In genomic region chr3R:29773833-29774324, dm6 we compare ENCODE assay signal across 1 fruit fly cellular context.
TF ChIP-seq lines count a peak whose summit lies in the region.

No protein-coding gene starts in this region.

TF ChIP-seq in whole organism, embryonic, 481 proteins besides CTCF, POLR2A, EP300 and RAD21 (continued from another document):
- TF ChIP-seq Dip3 (GFP tag; optimal IDR thresholded peaks at IDR 0.05; lab: Kevin White, UChicago): peak; percentile 78
- peak; percentile 59 for TF ChIP-seq CG8281 (tag; optimal IDR thresholded peaks at IDR 0.05; lab: Kevin White, UChicago)
- TF ChIP-seq CG6765 (GFP tag; optimal IDR thresholded peaks at IDR 0.05; lab: Kevin White, UChicago): peak; percentile 59
- no peak for TF ChIP-seq gce (GFP tag; IDR thresholded peaks at IDR 0.05; lab: Robert Waterston, UW)
- TF ChIP-seq ac (GFP tag; optimal IDR thresholded peaks at IDR 0.05; lab: Kevin White, UChicago): no peak
- no peak for TF ChIP-seq CG34422 (GFP tag; IDR thresholded peaks at IDR 0.05; lab: Robert Waterston, UW)
- peak; percentile 77 for TF ChIP-seq NfI (GFP tag; optimal IDR thresholded peaks at IDR 0.05; lab: Kevin White, UChicago)
- peak; percentile 53 for TF ChIP-seq CG1792 (GFP tag; optimal IDR thresholded peaks at IDR 0.05; lab: Kevin White, UChicago)
- no peak for TF ChIP-seq HLH4C (GFP tag; IDR thresholded peaks at IDR 0.05; lab: Robert Waterston, UW; ENCODE audit: partially characterized antibody)
- TF ChIP-seq CG34224 (GFP tag; IDR thresholded peaks at IDR 0.05; lab: Robert Waterston, UW; ENCODE audit: partially characterized antibody): no peak
- peak; percentile 59 for TF ChIP-seq slp2 (GFP tag; optimal IDR thresholded peaks at IDR 0.05; lab: Kevin White, UChicago)
- no peak for TF ChIP-seq gfzf (GFP tag; optimal IDR thresholded peaks at IDR 0.05; lab: Kevin White, UChicago)
- peak; percentile 98 for TF ChIP-seq Ets65A (GFP tag; lab: Kevin White, UChicago)
- peak; percentile 53 for TF ChIP-seq jumu (GFP tag; optimal IDR thresholded peaks at IDR 0.05; lab: Kevin White, UChicago)
- TF ChIP-seq oc (tag; optimal IDR thresholded peaks at IDR 0.05; lab: Kevin White, UChicago): peak; percentile 38
- no peak for TF ChIP-seq CG1832 (GFP tag; optimal IDR thresholded peaks at IDR 0.05; lab: Kevin White, UChicago)
- TF ChIP-seq nerfin-2 (GFP tag; IDR thresholded peaks at IDR 0.05; lab: Robert Waterston, UW; ENCODE audit: partially characterized antibody): no peak
- peak; percentile 89 for TF ChIP-seq Rfx (GFP tag; IDR thresholded peaks at IDR 0.05; lab: Robert Waterston, UW)
- TF ChIP-seq GATAe (GFP tag; conservative IDR thresholded peaks at IDR 0.05; lab: Robert Waterston, UW): peak; percentile 91
- TF ChIP-seq CG1233 (GFP tag; optimal IDR thresholded peaks at IDR 0.05; lab: Kevin White, UChicago): peak; percentile 69
- peak; percentile 76 for TF ChIP-seq Meics (GFP tag; optimal IDR thresholded peaks at IDR 0.05; lab: Kevin White, UChicago)
- TF ChIP-seq ase (GFP tag; IDR thresholded peaks at IDR 0.05; lab: Robert Waterston, UW): no peak
- peak; percentile 49; the same call in 1 of the 2 replicates for TF ChIP-seq seq (GFP tag; IDR thresholded peaks at IDR 0.05; lab: Robert Waterston, UW)
- TF ChIP-seq CG7556 (GFP tag; optimal IDR thresholded peaks at IDR 0.05; lab: Kevin White, UChicago): peak; percentile 56
- no peak for TF ChIP-seq sc (optimal IDR thresholded peaks at IDR 0.05; lab: Kevin White, UChicago)
- TF ChIP-seq sc (GFP tag; optimal IDR thresholded peaks at IDR 0.05; lab: Kevin White, UChicago): peak; percentile 20
- peak; percentile 43; the same call in 1 of the 2 replicates for TF ChIP-seq CG17328 (GFP tag; IDR thresholded peaks at IDR 0.05; lab: Robert Waterston, UW)
- peak in 1 of 2 experiments; percentile 56 for TF ChIP-seq Eip74EF (GFP tag; optimal IDR thresholded peaks at IDR 0.05; lab: Kevin White, UChicago)
- TF ChIP-seq CG2116 (GFP tag; optimal IDR thresholded peaks at IDR 0.05; lab: Kevin White, UChicago): no peak
- no peak for TF ChIP-seq insv (GFP tag; optimal IDR thresholded peaks at IDR 0.05; lab: Kevin White, UChicago)
- peak; percentile 77; the same call in 1 of the 2 replicates for TF ChIP-seq sisA (GFP tag; IDR thresholded peaks at IDR 0.05; lab: Robert Waterston, UW)
- TF ChIP-seq slbo (GFP tag; IDR thresholded peaks at IDR 0.05; lab: Robert Waterston, UW): peak; percentile 82
- TF ChIP-seq lmd (GFP tag; IDR thresholded peaks at IDR 0.05; lab: Robert Waterston, UW): peak; percentile 87
- peak; percentile 87 for TF ChIP-seq D19B (GFP tag; optimal IDR thresholded peaks at IDR 0.05; lab: Kevin White, UChicago)
- peak; percentile 33 for TF ChIP-seq CG18262 (tag; optimal IDR thresholded peaks at IDR 0.05; lab: Kevin White, UChicago)
- peak; percentile 64 for TF ChIP-seq CG11695 (GFP tag; IDR thresholded peaks at IDR 0.05; lab: Robert Waterston, UW)
- TF ChIP-seq chif (GFP tag; optimal IDR thresholded peaks at IDR 0.05; lab: Kevin White, UChicago): peak; percentile 48 to 72
- TF ChIP-seq Poxn (GFP tag; IDR thresholded peaks at IDR 0.05; lab: Robert Waterston, UW): peak; percentile 57; the same call in 1 of the 2 replicates
- TF ChIP-seq zfh2 (GFP tag; optimal IDR thresholded peaks at IDR 0.05; lab: Kevin White, UChicago): peak; percentile 88
- TF ChIP-seq mirr (GFP tag; optimal IDR thresholded peaks at IDR 0.05; lab: Kevin White, UChicago): peak; percentile 63
- TF ChIP-seq Bdp1 (GFP tag; optimal IDR thresholded peaks at IDR 0.05; lab: Kevin White, UChicago): peak; percentile 54
- TF ChIP-seq ssp (GFP tag; IDR thresholded peaks at IDR 0.05; lab: Robert Waterston, UW): peak; percentile 59
- peak; percentile 67 for TF ChIP-seq CG43689 (GFP tag; IDR thresholded peaks at IDR 0.05; lab: Robert Waterston, UW)
- no peak for TF ChIP-seq Tbp (GFP tag; optimal IDR thresholded peaks at IDR 0.05; lab: Kevin White, UChicago)
- TF ChIP-seq CG9215 (GFP tag; IDR thresholded peaks at IDR 0.05; lab: Robert Waterston, UW): peak; percentile 82
- no peak; the same call in 1 of the 2 replicates for TF ChIP-seq CG8765 (GFP tag; IDR thresholded peaks at IDR 0.05; lab: Robert Waterston, UW)
- no peak for TF ChIP-seq pan (optimal IDR thresholded peaks at IDR 0.05; lab: Kevin White, UChicago)
- TF ChIP-seq pan (GFP tag; optimal IDR thresholded peaks at IDR 0.05 in 1 of 2, IDR thresholded peaks at IDR 0.05 in 1 of 2): peak in 1 of 2 experiments; percentile 52
- TF ChIP-seq yki (optimal IDR thresholded peaks at IDR 0.05; lab: Kevin White, UChicago): no peak
- peak; percentile 64; the same call in 1 of the 2 replicates for TF ChIP-seq CG31224 (GFP tag; IDR thresholded peaks at IDR 0.05; lab: Robert Waterston, UW)
- no peak for TF ChIP-seq Hr78 (GFP tag; optimal IDR thresholded peaks at IDR 0.05; lab: Kevin White, UChicago)
- no peak for TF ChIP-seq kni (GFP tag; optimal IDR thresholded peaks at IDR 0.05; lab: Kevin White, UChicago)
- TF ChIP-seq CG7786 (GFP tag; optimal IDR thresholded peaks at IDR 0.05; lab: Kevin White, UChicago): peak; percentile 92
- TF ChIP-seq org-1 (GFP tag; optimal IDR thresholded peaks at IDR 0.05; lab: Kevin White, UChicago): peak; percentile 48
- peak; percentile 27 for TF ChIP-seq grn (GFP tag; optimal IDR thresholded peaks at IDR 0.05; lab: Kevin White, UChicago)
- TF ChIP-seq TFAM (GFP tag; optimal IDR thresholded peaks at IDR 0.05; lab: Kevin White, UChicago): no peak
- no peak for TF ChIP-seq Lhr (GFP tag; optimal IDR thresholded peaks at IDR 0.05; lab: Kevin White, UChicago)
- TF ChIP-seq Kr (GFP tag; optimal IDR thresholded peaks at IDR 0.05; lab: Kevin White, UChicago): no peak
- TF ChIP-seq BEAF-32 (GFP tag; optimal IDR thresholded peaks at IDR 0.05; lab: Kevin White, UChicago): no peak
- TF ChIP-seq bbx (GFP tag; IDR thresholded peaks at IDR 0.05; lab: Robert Waterston, UW; ENCODE audit: partially characterized antibody): no peak
- TF ChIP-seq CG17912 (GFP tag; optimal IDR thresholded peaks at IDR 0.05; lab: Kevin White, UChicago): no peak
- TF ChIP-seq Mad (GFP tag; optimal IDR thresholded peaks at IDR 0.05; lab: Kevin White, UChicago): peak; percentile 21
- peak; percentile 61 for TF ChIP-seq Fer1 (GFP tag; optimal IDR thresholded peaks at IDR 0.05; lab: Kevin White, UChicago)
- peak; percentile 61 for TF ChIP-seq cas (GFP tag; IDR thresholded peaks at IDR 0.05; lab: Robert Waterston, UW)
- TF ChIP-seq lab (GFP tag; optimal IDR thresholded peaks at IDR 0.05; lab: Kevin White, UChicago): peak; percentile 72
- no peak for TF ChIP-seq tup (GFP tag; optimal IDR thresholded peaks at IDR 0.05; lab: Kevin White, UChicago)
- peak; percentile 78 for TF ChIP-seq CG11504 (tag; optimal IDR thresholded peaks at IDR 0.05; lab: Kevin White, UChicago)
- no peak for TF ChIP-seq CG30020 (tag; optimal IDR thresholded peaks at IDR 0.05; lab: Kevin White, UChicago)
- no peak for TF ChIP-seq en (GFP tag; optimal IDR thresholded peaks at IDR 0.05; lab: Kevin White, UChicago)
- peak; percentile 75 for TF ChIP-seq ems (GFP tag; optimal IDR thresholded peaks at IDR 0.05; lab: Kevin White, UChicago)
- no peak for TF ChIP-seq CG10267 (tag; optimal IDR thresholded peaks at IDR 0.05; lab: Kevin White, UChicago)
- no peak for TF ChIP-seq aop (GFP tag; IDR thresholded peaks at IDR 0.05; lab: Robert Waterston, UW)
- TF ChIP-seq Hey (tag; optimal IDR thresholded peaks at IDR 0.05; lab: Kevin White, UChicago): no peak
- no peak for TF ChIP-seq YL-1 (GFP tag; optimal IDR thresholded peaks at IDR 0.05; lab: Kevin White, UChicago)
- no peak for TF ChIP-seq CG7271 (tag; optimal IDR thresholded peaks at IDR 0.05; lab: Kevin White, UChicago)
- peak; percentile 88 for TF ChIP-seq CG12155 (GFP tag; optimal IDR thresholded peaks at IDR 0.05; lab: Kevin White, UChicago)
- TF ChIP-seq sd (tag; optimal IDR thresholded peaks at IDR 0.05; lab: Kevin White, UChicago): no peak
- TF ChIP-seq CG17829 (tag; optimal IDR thresholded peaks at IDR 0.05; lab: Kevin White, UChicago): peak; percentile 35
- TF ChIP-seq dati (GFP tag; IDR thresholded peaks at IDR 0.05; lab: Robert Waterston, UW): no peak
- no peak for TF ChIP-seq HmgD (GFP tag; optimal IDR thresholded peaks at IDR 0.05; lab: Kevin White, UChicago)
- TF ChIP-seq CG7839 (tag; optimal IDR thresholded peaks at IDR 0.05; lab: Kevin White, UChicago): peak; percentile 85
- TF ChIP-seq Fer2 (tag; optimal IDR thresholded peaks at IDR 0.05; lab: Kevin White, UChicago): peak; percentile 62
- TF ChIP-seq CG14014 (GFP tag; IDR thresholded peaks at IDR 0.05; lab: Robert Waterston, UW): peak; percentile 75
- no peak for TF ChIP-seq trem (tag; optimal IDR thresholded peaks at IDR 0.05; lab: Kevin White, UChicago)
- TF ChIP-seq Dp (GFP tag; optimal IDR thresholded peaks at IDR 0.05; lab: Kevin White, UChicago): no peak
- no peak for TF ChIP-seq MTF-1 (GFP tag; optimal IDR thresholded peaks at IDR 0.05; lab: Kevin White, UChicago; ENCODE audit: borderline replicate concordance)
- peak; percentile 0 for TF ChIP-seq wek (GFP tag; optimal IDR thresholded peaks at IDR 0.05; lab: Kevin White, UChicago)
- no peak for TF ChIP-seq ato (GFP tag; IDR thresholded peaks at IDR 0.05; lab: Robert Waterston, UW; ENCODE audit: partially characterized antibody)
- peak; percentile 12 for TF ChIP-seq CG12299 (tag; optimal IDR thresholded peaks at IDR 0.05; lab: Kevin White, UChicago)
- TF ChIP-seq CG14710 (tag; optimal IDR thresholded peaks at IDR 0.05; lab: Kevin White, UChicago): no peak
- TF ChIP-seq CG7928 (GFP tag; optimal IDR thresholded peaks at IDR 0.05; lab: Kevin White, UChicago): peak; percentile 11
- TF ChIP-seq CG10274 (GFP tag; optimal IDR thresholded peaks at IDR 0.05; lab: Kevin White, UChicago): peak; percentile 92
- no peak for TF ChIP-seq gcm (GFP tag; optimal IDR thresholded peaks at IDR 0.05; lab: Kevin White, UChicago)
- no peak for TF ChIP-seq usp (GFP tag; optimal IDR thresholded peaks at IDR 0.05; lab: Kevin White, UChicago)
- peak; percentile 59 for TF ChIP-seq CG30431 (GFP tag; optimal IDR thresholded peaks at IDR 0.05; lab: Kevin White, UChicago)
- peak; percentile 74 for TF ChIP-seq klu (GFP tag; IDR thresholded peaks at IDR 0.05; lab: Robert Waterston, UW)
- peak; percentile 81 for TF ChIP-seq CG15269 (tag; optimal IDR thresholded peaks at IDR 0.05; lab: Kevin White, UChicago)
- TF ChIP-seq tna (GFP tag; IDR thresholded peaks at IDR 0.05; lab: Robert Waterston, UW; ENCODE audit: partially characterized antibody): no peak
- TF ChIP-seq Dad (GFP tag; optimal IDR thresholded peaks at IDR 0.05; lab: Kevin White, UChicago): peak; percentile 26
- peak; percentile 45 for TF ChIP-seq Jarid2 (GFP tag; optimal IDR thresholded peaks at IDR 0.05; lab: Kevin White, UChicago)
- peak; percentile 60; the same call in 1 of the 2 replicates for TF ChIP-seq stc (GFP tag; IDR thresholded peaks at IDR 0.05; lab: Robert Waterston, UW)
- no peak for TF ChIP-seq CG32767 (GFP tag; IDR thresholded peaks at IDR 0.05; lab: Robert Waterston, UW)
- peak; percentile 65 for TF ChIP-seq az2 (GFP tag; optimal IDR thresholded peaks at IDR 0.05; lab: Kevin White, UChicago)
- TF ChIP-seq Neu2 (GFP tag; optimal IDR thresholded peaks at IDR 0.05; lab: Kevin White, UChicago; ENCODE audit: borderline replicate concordance): no peak
- peak; percentile 22 for TF ChIP-seq CG6683 (GFP tag; optimal IDR thresholded peaks at IDR 0.05; lab: Kevin White, UChicago)
- TF ChIP-seq CG2678 (tag; optimal IDR thresholded peaks at IDR 0.05; lab: Kevin White, UChicago): peak; percentile 84
- TF ChIP-seq CG18764 (GFP tag; optimal IDR thresholded peaks at IDR 0.05; lab: Kevin White, UChicago): no peak
- TF ChIP-seq ftz-f1 (GFP tag; optimal IDR thresholded peaks at IDR 0.05; lab: Kevin White, UChicago): no peak
- no peak for TF ChIP-seq NFAT (GFP tag; IDR thresholded peaks at IDR 0.05; lab: Robert Waterston, UW)
- peak; percentile 53 for TF ChIP-seq CG2712 (tag; optimal IDR thresholded peaks at IDR 0.05; lab: Kevin White, UChicago)
- TF ChIP-seq repo (GFP tag; optimal IDR thresholded peaks at IDR 0.05; lab: Kevin White, UChicago): peak; percentile 73
- peak; percentile 68 for TF ChIP-seq tx (GFP tag; optimal IDR thresholded peaks at IDR 0.05; lab: Kevin White, UChicago)
- peak; percentile 81 for TF ChIP-seq ind (GFP tag; optimal IDR thresholded peaks at IDR 0.05; lab: Kevin White, UChicago)
- no peak for TF ChIP-seq CG3065 (GFP tag; optimal IDR thresholded peaks at IDR 0.05; lab: Kevin White, UChicago)
- peak; percentile 84 for TF ChIP-seq Fer3 (tag; optimal IDR thresholded peaks at IDR 0.05; lab: Kevin White, UChicago)
